Worm (Caenorhabditis elegans): Measurements from ENCODE around the gene tsp-3.

DNA sequence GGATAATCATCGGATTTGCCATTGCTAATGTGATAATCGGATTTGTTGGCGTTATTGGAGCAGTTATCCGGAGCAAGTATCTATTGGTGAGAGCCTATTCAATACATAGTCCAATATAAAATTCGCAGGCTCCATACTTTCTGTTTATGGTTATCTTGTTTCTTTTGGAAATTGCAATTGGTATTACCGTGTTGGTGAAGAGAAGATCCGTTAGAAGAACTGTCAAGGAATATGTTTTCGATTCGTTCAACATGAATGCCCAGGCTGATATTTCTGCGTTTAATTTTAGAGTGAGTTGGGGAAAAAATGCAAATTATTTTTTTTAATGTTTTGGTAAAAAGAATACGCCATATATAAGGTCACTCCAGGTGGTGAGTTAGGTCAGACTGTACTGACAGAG, 645 bp downstream of the tsp-3 start:
- TF ChIP-seq him-1 (tag; optimal IDR thresholded peaks at IDR 0.05) (no peak), lsl-1 (GFP tag; optimal IDR thresholded peaks at IDR 0.05) (no peak)
